Fruit fly (Drosophila melanogaster) whole organism, embryonic: ENCODE measurements around the gene CG13690.

Experiments
- Abd-B ChIP-seq: fragments of 200-800 bp; sonication (Bioruptor generic); optimal IDR thresholded peaks from 2 replicates; lab custom pipeline; 2018; ENCODE audit warnings: missing biosample characterization, mild to moderate bottlenecking, missing genetic modification characterization, moderate library complexity
- Ada2b ChIP-seq: fragments of 200-800 bp; sonication (Bioruptor generic); IDR thresholded peaks from 2 replicates; pipeline ENCODE4 v1.3.6; 2022; ENCODE audit warnings: missing biosample characterization, missing genetic modification characterization
- Antp ChIP-seq: fragments of 200-800 bp; sonication (Bioruptor generic); optimal IDR thresholded peaks from 3 replicates; lab custom pipeline; 2016; ENCODE audit warnings: missing biosample characterization, missing genetic modification characterization
- Atf-2 ChIP-seq: fragments of 200-800 bp; sonication (Bioruptor generic); optimal IDR thresholded peaks from 2 replicates; lab custom pipeline; 2016; ENCODE audit warnings: missing biosample characterization, missing genetic modification characterization
- Bdp1 ChIP-seq: fragments of 200-800 bp; sonication (Bioruptor generic); optimal IDR thresholded peaks from 3 replicates; lab custom pipeline; 2016; ENCODE audit warnings: missing biosample characterization, missing genetic modification characterization
- Blimp-1 ChIP-seq: fragments of 200-800 bp; sonication (Bioruptor generic); optimal IDR thresholded peaks from 3 replicates; lab custom pipeline; 2018; ENCODE audit warnings: missing biosample characterization, missing genetic modification characterization, mild to moderate bottlenecking, moderate library complexity, missing genetic modification reagents
- CG10654 ChIP-seq: fragments of 200-800 bp; sonication (Bioruptor generic); optimal IDR thresholded peaks from 2 replicates; lab custom pipeline; 2016; ENCODE audit warnings: missing biosample characterization, missing genetic modification characterization
- CG11398 ChIP-seq: fragments of 200-800 bp; sonication (Bioruptor generic); optimal IDR thresholded peaks from 2 replicates; lab custom pipeline; 2016; ENCODE audit warnings: missing biosample characterization, missing genetic modification characterization
- CG11504 ChIP-seq: fragments of 200-800 bp; sonication (Bioruptor generic); optimal IDR thresholded peaks from 3 replicates; lab custom pipeline; 2019; ENCODE audit warnings: missing biosample characterization, mild to moderate bottlenecking, missing genetic modification characterization, moderate library complexity
- CG12236 ChIP-seq: fragments of 200-800 bp; sonication (Bioruptor generic); optimal IDR thresholded peaks from 2 replicates; lab custom pipeline; 2016; ENCODE audit warnings: missing biosample characterization, missing genetic modification characterization
- CG13287 ChIP-seq: fragments of 200-800 bp; sonication (Bioruptor generic); IDR thresholded peaks from 2 replicates; pipeline ENCODE4 v1.3.6; 2022; ENCODE audit warnings: missing biosample characterization, missing genetic modification characterization; ENCODE audit not compliant: partially characterized antibody
- CG14710 ChIP-seq: fragments of 200-800 bp; sonication (Bioruptor generic); optimal IDR thresholded peaks from 3 replicates; lab custom pipeline; 2019; ENCODE audit warnings: missing biosample characterization, mild to moderate bottlenecking, missing genetic modification characterization, moderate library complexity
- CG15479 ChIP-seq: fragments of 200-800 bp; sonication (Bioruptor generic); optimal IDR thresholded peaks from 3 replicates; lab custom pipeline; 2019; ENCODE audit warnings: missing biosample characterization, mild to moderate bottlenecking, missing genetic modification characterization, moderate library complexity
- CG17328 ChIP-seq: fragments of 200-800 bp; sonication (Bioruptor generic); IDR thresholded peaks from 2 replicates; pipeline ENCODE4 v1.3.6; 2022; ENCODE audit warnings: missing biosample characterization, missing genetic modification characterization
- CG1832 ChIP-seq: fragments of 200-800 bp; sonication (Bioruptor generic); optimal IDR thresholded peaks from 2 replicates; lab custom pipeline; 2017; ENCODE audit warnings: missing biosample characterization, mild to moderate bottlenecking, missing genetic modification characterization, inconsistent platforms
- CG2120 ChIP-seq: fragments of 200-800 bp; sonication (Bioruptor generic); optimal IDR thresholded peaks from 3 replicates; lab custom pipeline; 2016; ENCODE audit warnings: missing biosample characterization, missing genetic modification characterization
- CG3726 ChIP-seq: fragments of 200-800 bp; sonication (Bioruptor generic); IDR thresholded peaks from 3 replicates; pipeline ENCODE4, ENCODE4 v1.3.6; 2022; ENCODE audit warnings: missing biosample characterization, missing genetic modification characterization
- CG4328 ChIP-seq: fragments of 200-800 bp; sonication (Bioruptor generic); optimal IDR thresholded peaks from 3 replicates; lab custom pipeline; 2017; ENCODE audit warnings: missing biosample characterization, missing genetic modification reagents, missing genetic modification characterization
- CG4730 ChIP-seq: fragments of 200-800 bp; sonication (Bioruptor generic); IDR thresholded peaks from 2 replicates; pipeline ENCODE4 v1.3.6; 2022; ENCODE audit warnings: missing biosample characterization, missing genetic modification characterization
- CG6272 ChIP-seq: fragments of 200-800 bp; sonication (Bioruptor generic); IDR thresholded peaks from 2 replicates; pipeline ENCODE4 v1.3.6; 2022; ENCODE audit warnings: missing biosample characterization, missing genetic modification characterization
- CG7928 ChIP-seq: fragments of 200-800 bp; sonication (Bioruptor generic); optimal IDR thresholded peaks from 2 replicates; lab custom pipeline; 2017; ENCODE audit warnings: missing biosample characterization, mild to moderate bottlenecking, missing genetic modification characterization
- CG9932 ChIP-seq: fragments of 200-800 bp; sonication (Bioruptor generic); IDR thresholded peaks from 2 replicates; pipeline ENCODE4 v1.3.6; 2022; ENCODE audit warnings: missing biosample characterization, missing genetic modification characterization
- Dip3 ChIP-seq: fragments of 200-800 bp; sonication (Bioruptor generic); optimal IDR thresholded peaks from 3 replicates; lab custom pipeline; 2016; ENCODE audit warnings: missing biosample characterization, missing genetic modification characterization
- Elba2 ChIP-seq: fragments of 200-800 bp; sonication (Bioruptor generic); optimal IDR thresholded peaks from 3 replicates; lab custom pipeline; 2016; ENCODE audit warnings: missing biosample characterization, missing genetic modification characterization
- Jarid2 ChIP-seq: fragments of 200-800 bp; sonication (Bioruptor generic); optimal IDR thresholded peaks from 3 replicates; lab custom pipeline; 2017; ENCODE audit warnings: mild to moderate bottlenecking, missing biosample characterization, missing genetic modification reagents, missing genetic modification characterization
- Lhr ChIP-seq: fragments of 200-800 bp; sonication (Bioruptor generic); optimal IDR thresholded peaks from 3 replicates; lab custom pipeline; 2017; ENCODE audit warnings: mild to moderate bottlenecking, missing biosample characterization, missing genetic modification reagents, missing genetic modification characterization
- MBD-R2 ChIP-seq: fragments of 200-800 bp; sonication (Bioruptor generic); IDR thresholded peaks from 2 replicates; pipeline ENCODE4 v1.3.6; 2022; ENCODE audit warnings: missing biosample characterization, missing genetic modification characterization
- MESR4 ChIP-seq: fragments of 200-800 bp; sonication (Bioruptor generic); optimal IDR thresholded peaks from 2 replicates; lab custom pipeline; 2018; ENCODE audit warnings: missing biosample characterization, mild to moderate bottlenecking, missing genetic modification characterization, moderate library complexity
- Ssrp ChIP-seq: fragments of 200-800 bp; sonication (Bioruptor generic); optimal IDR thresholded peaks from 2 replicates; lab custom pipeline; 2018; ENCODE audit warnings: missing biosample characterization, mild to moderate bottlenecking, missing genetic modification characterization, moderate library complexity
- bbx ChIP-seq: fragments of 200-800 bp; sonication (Bioruptor generic); IDR thresholded peaks from 2 replicates; pipeline ENCODE4 v1.3.6; 2022; ENCODE audit warnings: missing biosample characterization, missing genetic modification characterization; ENCODE audit not compliant: partially characterized antibody
- bigmax ChIP-seq: fragments of 200-800 bp; sonication (Bioruptor generic); optimal IDR thresholded peaks from 2 replicates; lab custom pipeline; 2018; ENCODE audit warnings: missing biosample characterization, mild to moderate bottlenecking, missing genetic modification characterization
- cwo ChIP-seq: fragments of 200-800 bp; sonication (Bioruptor generic); optimal IDR thresholded peaks from 3 replicates; lab custom pipeline; 2017; ENCODE audit warnings: missing biosample characterization, missing genetic modification characterization, mild to moderate bottlenecking, moderate library complexity, missing genetic modification reagents
- ewg ChIP-seq: fragments of 200-800 bp; sonication (Bioruptor generic); optimal IDR thresholded peaks from 3 replicates; lab custom pipeline; 2017; ENCODE audit warnings: mild to moderate bottlenecking, missing biosample characterization, missing genetic modification reagents, missing genetic modification characterization
- hbn ChIP-seq: fragments of 200-800 bp; sonication (Bioruptor generic); IDR thresholded peaks from 2 replicates; pipeline ENCODE4 v1.3.6; 2022; ENCODE audit warnings: missing biosample characterization, missing genetic modification characterization; ENCODE audit not compliant: partially characterized antibody
- insv ChIP-seq, 2 experiments: fragments of 200-800 bp; sonication (Bioruptor generic); optimal IDR thresholded peaks; 3 replicates each; lab custom pipeline; 2016 to 2018; ENCODE audit warnings: missing biosample characterization in 2 of 2, missing genetic modification characterization in 2 of 2
- ken ChIP-seq: fragments of 200-800 bp; sonication (Bioruptor generic); IDR thresholded peaks from 3 replicates; pipeline ENCODE4 v1.3.6; 2022; ENCODE audit warnings: missing biosample characterization, missing genetic modification characterization
- lola ChIP-seq, 3 experiments: fragments of >200 bp in 2 of 3; fragments of 200-800 bp in 1 of 3; sonication (Bioruptor generic) in 1 of 3; optimal IDR thresholded peaks; 2 replicates each; lab custom pipeline; 2017 to 2019; ENCODE audit warnings: missing biosample characterization in 3 of 3, missing genetic modification characterization in 3 of 3, mild to moderate bottlenecking in 1 of 3, moderate library complexity in 1 of 3
- maf-S ChIP-seq: fragments of 200-800 bp; sonication (Bioruptor generic); optimal IDR thresholded peaks from 2 replicates; lab custom pipeline; 2016; ENCODE audit warnings: missing biosample characterization, missing genetic modification characterization
- mam ChIP-seq: fragments of 200-800 bp; sonication (Bioruptor generic); optimal IDR thresholded peaks from 3 replicates; lab custom pipeline; 2016; ENCODE audit warnings: missing biosample characterization, missing genetic modification characterization
- peb ChIP-seq: fragments of 200-800 bp; sonication (Bioruptor generic); IDR thresholded peaks from 2 replicates; pipeline ENCODE4 v1.3.6; 2022; ENCODE audit warnings: missing biosample characterization, missing genetic modification characterization
- schlank ChIP-seq: fragments of 200-800 bp; sonication (Bioruptor generic); optimal IDR thresholded peaks from 2 replicates; lab custom pipeline; 2018; ENCODE audit warnings: missing biosample characterization, mild to moderate bottlenecking, missing genetic modification characterization
- sima ChIP-seq: fragments of 200-800 bp; sonication (Bioruptor generic); optimal IDR thresholded peaks from 2 replicates; lab custom pipeline; 2016; ENCODE audit warnings: missing biosample characterization, missing genetic modification characterization
- slbo ChIP-seq: fragments of 200-800 bp; sonication (Bioruptor generic); IDR thresholded peaks from 2 replicates; pipeline ENCODE4 v1.3.6; 2022; ENCODE audit warnings: missing biosample characterization, missing genetic modification characterization
- tgo ChIP-seq: fragments of 200-800 bp; sonication (Bioruptor generic); IDR thresholded peaks from 3 replicates; pipeline ENCODE4 v1.3.6; 2022; ENCODE audit warnings: missing biosample characterization, missing genetic modification characterization
- trh ChIP-seq: fragments of 200-800 bp; sonication (Bioruptor generic); optimal IDR thresholded peaks from 2 replicates; lab custom pipeline; 2016; ENCODE audit warnings: missing biosample characterization, missing genetic modification characterization
- unc-4 ChIP-seq: fragments of 200-800 bp; sonication (Bioruptor generic); IDR thresholded peaks from 2 replicates; pipeline ENCODE4 v1.3.6; 2022; ENCODE audit warnings: missing biosample characterization, missing genetic modification characterization; ENCODE audit not compliant: partially characterized antibody
- vvl ChIP-seq: fragments of 200-800 bp; sonication (Bioruptor generic); IDR thresholded peaks from 2 replicates; pipeline ENCODE4 v1.3.6; 2022; ENCODE audit warnings: missing biosample characterization, missing genetic modification characterization
- zf30C ChIP-seq: fragments of 200-800 bp; sonication (Bioruptor generic); optimal IDR thresholded peaks from 3 replicates; lab custom pipeline; 2018; ENCODE audit warnings: missing biosample characterization, mild to moderate bottlenecking, missing genetic modification characterization

CG13690 gene

DNA sequence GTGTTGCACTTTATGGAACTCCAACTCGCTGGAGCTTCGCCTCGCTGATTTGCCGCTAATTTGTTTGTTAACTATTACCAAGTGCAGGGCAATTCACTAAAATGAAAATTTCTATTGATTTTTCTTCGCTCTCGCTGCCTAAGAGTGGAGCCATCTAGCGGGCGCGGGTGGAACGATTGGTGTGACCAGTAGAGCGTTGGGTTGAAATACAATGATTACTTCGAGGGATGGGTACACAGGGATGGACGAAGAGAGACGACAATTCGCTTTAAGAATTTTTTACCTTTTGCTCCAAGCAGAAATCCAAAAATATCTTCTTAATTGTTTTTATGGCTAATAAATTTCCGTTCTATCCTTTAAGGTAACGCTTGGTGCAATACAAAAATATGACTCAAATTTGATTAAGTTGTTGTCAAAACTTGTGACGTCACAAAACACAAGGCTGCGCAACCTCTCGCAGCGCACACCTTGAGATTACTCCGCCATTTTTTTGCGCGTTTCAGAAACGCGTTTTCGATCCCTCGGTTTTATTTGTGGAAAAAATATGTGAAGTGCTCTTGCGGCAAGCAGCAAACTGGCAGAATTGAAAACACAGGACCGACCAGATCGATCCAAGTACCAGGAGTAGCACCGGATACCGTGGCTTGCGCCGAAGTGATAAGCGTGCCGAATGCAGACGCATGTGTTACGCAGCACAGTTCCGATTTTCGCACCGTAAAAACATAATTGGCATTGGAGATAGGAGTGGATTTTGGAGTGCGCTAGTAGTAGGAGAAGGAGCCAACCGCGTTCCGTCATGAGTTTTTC lies 4.7 kb downstream of the CG13690 start, which contains the start of the genes AP-2alpha and ebi (continued):
- TF ChIP-seq maf-S (GFP tag; lab: Kevin White, UChicago) (peak; percentile 93), Ssrp (tag; lab: Kevin White, UChicago) (peak; percentile 84), lola (GFP tag; optimal IDR thresholded peaks at IDR 0.05; lab: Kevin White, UChicago) (peak in 1 of 3 experiments; percentile 84), bbx (GFP tag; lab: Robert Waterston, UW) (no peak), CG12236 (GFP tag; lab: Kevin White, UChicago) (peak; percentile 77), CG7928 (GFP tag; lab: Kevin White, UChicago) (peak; percentile 98), bigmax (GFP tag; lab: Kevin White, UChicago) (no peak), CG9932 (GFP tag; lab: Robert Waterston, UW) (peak; percentile 95), tgo (GFP tag; lab: Robert Waterston, UW) (peak; percentile 89), MBD-R2 (peak; percentile 78), CG10654 (GFP tag; lab: Kevin White, UChicago) (peak; percentile 79), schlank (tag; lab: Kevin White, UChicago) (peak; percentile 67), Elba2 (GFP tag; lab: Kevin White, UChicago) (peak; percentile 63), hbn (GFP tag; lab: Robert Waterston, UW) (no peak), CG15479 (peak; percentile 96), peb (peak; percentile 84), CG2120 (GFP tag; lab: Kevin White, UChicago) (peak; percentile 96), CG17328 (peak; percentile 81), Ada2b (GFP tag; lab: Robert Waterston, UW) (peak; percentile 69), trh (peak; percentile 75), zf30C (GFP tag; lab: Kevin White, UChicago) (no peak), MESR4 (peak; percentile 75), CG14710 (tag; lab: Kevin White, UChicago) (peak; percentile 90), sima (peak; percentile 37), ken (GFP tag; lab: Robert Waterston, UW) (peak; percentile 87), Lhr (GFP tag; lab: Kevin White, UChicago) (peak; percentile 81), CG11398 (peak; percentile 89), cwo (GFP tag; lab: Kevin White, UChicago) (peak; percentile 49), Antp (peak; percentile 95), Atf-2 (GFP tag; lab: Kevin White, UChicago) (peak; percentile 94), CG13287 (peak; percentile 32; the same call in 1 of the 2 replicates), unc-4 (GFP tag; lab: Robert Waterston, UW) (no peak), Abd-B (GFP tag; lab: Kevin White, UChicago) (peak; percentile 91), Dip3 (GFP tag; lab: Kevin White, UChicago) (peak; percentile 92), CG3726 (peak; percentile 78; the same call in 2 of the 3 replicates), mam (GFP tag; lab: Kevin White, UChicago) (peak; percentile 96), CG6272 (GFP tag; lab: Robert Waterston, UW) (peak; percentile 92), vvl (peak; percentile 88), Bdp1 (GFP tag; lab: Kevin White, UChicago) (peak; percentile 83), CG1832 (GFP tag; lab: Kevin White, UChicago) (no peak), ewg (GFP tag; lab: Kevin White, UChicago) (peak; percentile 89), CG4328 (GFP tag; lab: Kevin White, UChicago) (peak; percentile 54), CG4730 (GFP tag; lab: Robert Waterston, UW) (peak; percentile 78), insv (GFP tag; optimal IDR thresholded peaks at IDR 0.05; lab: Kevin White, UChicago) (peak in 1 of 2 experiments; percentile 43), CG11504 (tag; lab: Kevin White, UChicago) (no peak), Blimp-1 (peak; percentile 62), slbo (GFP tag; lab: Robert Waterston, UW) (peak; percentile 95), Jarid2 (GFP tag; lab: Kevin White, UChicago) (peak; percentile 51)
